Worm (Caenorhabditis elegans) whole organism, L4 larva: ENCODE results near the gene B0334.13.

Experiments used
- D1046.2 ChIP-seq: fragments of 200-800 bp; sonication (Bioruptor generic); IDR thresholded peaks from 2 replicates; pipeline ENCODE4 v1.3.6; 2022; ENCODE audit warnings: missing genetic modification characterization, missing compliant biosample characterization
- F26F4.8 ChIP-seq: fragments of 200-800 bp; sonication (Bioruptor generic); conservative IDR thresholded peaks from 2 replicates; pipeline ENCODE4 v1.3.6; 2022; ENCODE audit warnings: missing genetic modification characterization, missing compliant biosample characterization
- F37D6.2 ChIP-seq: sonication (generic microtip); optimal IDR thresholded peaks from 2 replicates; lab custom pipeline; 2016; ENCODE audit warnings: mild to moderate bottlenecking, missing genetic modification characterization, missing compliant biosample characterization
- R02D3.7 ChIP-seq: fragments of 150-350 bp; sonication (generic microtip); optimal IDR thresholded peaks from 3 replicates; lab custom pipeline; 2014; ENCODE audit warnings: missing biosample characterization, missing genetic modification characterization
- T20F7.1 ChIP-seq: fragments of 200-800 bp; sonication (Bioruptor generic); optimal IDR thresholded peaks from 2 replicates; lab custom pipeline; 2018; ENCODE audit warnings: mild to moderate bottlenecking, missing genetic modification characterization, missing compliant biosample characterization
- aly-2 ChIP-seq: sonication (generic microtip); optimal IDR thresholded peaks from 2 replicates; lab custom pipeline; 2018; ENCODE audit warnings: missing biosample characterization, missing genetic modification characterization
- ama-1 ChIP-seq: fragments of 150-350 bp; optimal IDR thresholded peaks from 2 replicates; lab custom pipeline; 2014; ENCODE audit warnings: inconsistent platforms, mixed read lengths
- ceh-44 ChIP-seq: fragments of 200-800 bp; sonication (Bioruptor generic); IDR thresholded peaks from 2 replicates; pipeline ENCODE4 v1.3.6; 2022; ENCODE audit warnings: missing genetic modification reagents, missing genetic modification characterization, missing compliant biosample characterization
- ceh-62 ChIP-seq: sonication (generic microtip); optimal IDR thresholded peaks from 2 replicates; lab custom pipeline; 2017; ENCODE audit warnings: missing biosample characterization, missing genetic modification characterization
- ceh-82 ChIP-seq: sonication (generic microtip); optimal IDR thresholded peaks from 2 replicates; lab custom pipeline; 2017; ENCODE audit warnings: missing biosample characterization, missing genetic modification characterization
- daf-16 ChIP-seq, 3 experiments: sonication (generic microtip); optimal IDR thresholded peaks; 2 replicates each; lab custom pipeline; 2016 to 2017; ENCODE audit warnings: missing genetic modification characterization in 3 of 3, missing genetic modification reagents in 3 of 3, mild to moderate bottlenecking in 2 of 3, missing compliant biosample characterization in 2 of 3, missing biosample characterization in 1 of 3, moderate library complexity in 1 of 3
- dmd-6 ChIP-seq: fragments of 200-800 bp; sonication (Bioruptor generic); IDR thresholded peaks from 2 replicates; pipeline ENCODE4 v1.3.6; 2022; ENCODE audit warnings: missing genetic modification reagents, missing genetic modification characterization, missing compliant biosample characterization
- fkh-10 ChIP-seq: fragments of 150-350 bp; optimal IDR thresholded peaks from 2 replicates; lab custom pipeline; 2014; ENCODE audit warnings: missing biosample characterization, missing genetic modification reagents, missing genetic modification characterization
- fos-1 ChIP-seq: fragments of 150-350 bp; optimal IDR thresholded peaks from 2 replicates; lab custom pipeline; 2014; ENCODE audit warnings: missing biosample characterization, missing genetic modification characterization
- hif-1 ChIP-seq, 2 experiments: sonication (generic microtip); optimal IDR thresholded peaks; 2 replicates each; lab custom pipeline; 2016 to 2017; ENCODE audit warnings: missing compliant biosample characterization in 2 of 2, missing genetic modification characterization in 2 of 2, missing genetic modification reagents in 2 of 2, missing genotype in 2 of 2, mild to moderate bottlenecking in 1 of 2
- hlh-11 ChIP-seq: fragments of 200-800 bp; sonication (Bioruptor generic); optimal IDR thresholded peaks from 2 replicates; lab custom pipeline; 2018; ENCODE audit warnings: mild to moderate bottlenecking, missing genetic modification characterization, missing compliant biosample characterization
- hlh-30 ChIP-seq: sonication (generic microtip); optimal IDR thresholded peaks from 2 replicates; lab custom pipeline; 2017; ENCODE audit warnings: antibody characterized with exemption, mild to moderate bottlenecking, missing genetic modification characterization, missing compliant biosample characterization; ENCODE audit not compliant: insufficient read depth
- lin-1 ChIP-seq: fragments of 200-800 bp; sonication (Bioruptor generic); IDR thresholded peaks from 2 replicates; pipeline ENCODE4 v1.3.6; 2022; ENCODE audit warnings: missing genetic modification reagents, missing genetic modification characterization, missing compliant biosample characterization
- lin-13 ChIP-seq: fragments of 150-350 bp; optimal IDR thresholded peaks from 2 replicates; lab custom pipeline; 2014; ENCODE audit warnings: missing biosample characterization, missing genetic modification reagents, missing genetic modification characterization
- lin-38 ChIP-seq: fragments of 200-800 bp; sonication (Bioruptor generic); IDR thresholded peaks from 2 replicates; pipeline ENCODE4 v1.3.6; 2022; ENCODE audit warnings: missing genetic modification reagents, missing genetic modification characterization, missing compliant biosample characterization
- lin-39 ChIP-seq: fragments of 150-350 bp; optimal IDR thresholded peaks from 2 replicates; lab custom pipeline; 2014; ENCODE audit warnings: missing biosample characterization, missing genetic modification reagents, missing genetic modification characterization
- lsy-2 ChIP-seq, 2 experiments: fragments of 150-350 bp in 1 of 2; sonication (generic microtip) in 1 of 2; optimal IDR thresholded peaks; 2 replicates each; lab custom pipeline; 2014 to 2017; ENCODE audit warnings: missing biosample characterization in 2 of 2, missing genetic modification characterization in 2 of 2
- madf-5 ChIP-seq, 2 experiments: fragments of 200-800 bp; sonication (Bioruptor generic); IDR thresholded peaks; 2 replicates each; pipeline ENCODE4 v1.3.6; 2022; ENCODE audit warnings: missing compliant biosample characterization in 2 of 2, missing genetic modification characterization in 2 of 2
- madf-9 ChIP-seq: fragments of 200-800 bp; sonication (Bioruptor generic); conservative IDR thresholded peaks from 2 replicates; pipeline ENCODE4 v1.3.6; 2022; ENCODE audit warnings: missing genetic modification reagents, missing genetic modification characterization, missing compliant biosample characterization
- mdl-1 ChIP-seq, 2 experiments: fragments of 150-350 bp in 1 of 2; sonication (generic microtip) in 1 of 2; optimal IDR thresholded peaks; 2 replicates each; lab custom pipeline; 2014 to 2017; ENCODE audit warnings: missing biosample characterization in 2 of 2, missing genetic modification characterization in 2 of 2
- mdt-29 ChIP-seq: fragments of 200-800 bp; sonication (Bioruptor generic); IDR thresholded peaks from 2 replicates; pipeline ENCODE4 v1.3.6; 2022; ENCODE audit warnings: missing genetic modification reagents, missing genetic modification characterization, missing compliant biosample characterization
- mep-1 ChIP-seq: fragments of 150-350 bp; sonication (generic microtip); optimal IDR thresholded peaks from 3 replicates; lab custom pipeline; 2014; ENCODE audit warnings: missing biosample characterization, missing genetic modification characterization
- mes-2 ChIP-seq: sonication (generic microtip); optimal IDR thresholded peaks from 2 replicates; lab custom pipeline; 2016; ENCODE audit warnings: missing genotype, mild to moderate bottlenecking, missing genetic modification characterization, missing compliant biosample characterization; ENCODE audit not compliant: poor library complexity, severe bottlenecking
- mxl-2 ChIP-seq: fragments of 200-800 bp; sonication (Bioruptor generic); conservative IDR thresholded peaks from 2 replicates; pipeline ENCODE4 v1.3.6; 2022; ENCODE audit warnings: missing genetic modification reagents, missing genetic modification characterization, missing compliant biosample characterization
- nhr-10 ChIP-seq: fragments of 150-350 bp; optimal IDR thresholded peaks from 2 replicates; lab custom pipeline; 2014; ENCODE audit warnings: missing biosample characterization, missing genetic modification characterization
- nhr-102 ChIP-seq: sonication (generic microtip); optimal IDR thresholded peaks from 2 replicates; lab custom pipeline; 2016; ENCODE audit warnings: mild to moderate bottlenecking, missing genetic modification characterization, moderate library complexity, missing compliant biosample characterization
- nhr-25 ChIP-seq: sonication (generic microtip); optimal IDR thresholded peaks from 2 replicates; lab custom pipeline; 2017; ENCODE audit warnings: missing genetic modification characterization, mild to moderate bottlenecking, missing compliant biosample characterization, antibody characterized with exemption, moderate library complexity, borderline replicate concordance; ENCODE audit not compliant: insufficient read depth
- nhr-28 ChIP-seq: fragments of 150-350 bp; optimal IDR thresholded peaks from 2 replicates; lab custom pipeline; 2014; ENCODE audit warnings: missing biosample characterization, missing genetic modification characterization
- nhr-42 ChIP-seq: fragments of 200-800 bp; sonication (Bioruptor generic); IDR thresholded peaks from 2 replicates; pipeline ENCODE4 v1.3.6; 2022; ENCODE audit warnings: missing genetic modification characterization, missing compliant biosample characterization
- nhr-48 ChIP-seq: sonication (generic microtip); optimal IDR thresholded peaks from 2 replicates; lab custom pipeline; 2016; ENCODE audit warnings: mild to moderate bottlenecking, missing genetic modification characterization, missing compliant biosample characterization
- pha-4 ChIP-seq, 2 experiments: fragments of 150-350 bp in 1 of 2; fragments of 200-800 bp in 1 of 2; sonication (Bioruptor generic) in 1 of 2; IDR thresholded peaks in 1 of 2; optimal IDR thresholded peaks in 1 of 2; 2 replicates each; pipeline versions ENCODE4 v1.3.6 to Lab custom; 2014 to 2022; ENCODE audit warnings: missing genetic modification characterization in 2 of 2, missing genetic modification reagents in 2 of 2, missing biosample characterization in 1 of 2, missing compliant biosample characterization in 1 of 2
- php-3 ChIP-seq: fragments of 200-800 bp; sonication (Bioruptor generic); IDR thresholded peaks from 2 replicates; pipeline ENCODE4 v1.3.6; 2022; ENCODE audit warnings: missing genetic modification reagents, missing genetic modification characterization, missing compliant biosample characterization
- pqm-1 ChIP-seq: sonication (generic microtip); optimal IDR thresholded peaks from 2 replicates; lab custom pipeline; 2017; ENCODE audit warnings: missing biosample characterization, missing genetic modification characterization
- rbr-2 ChIP-seq: sonication (generic microtip); optimal IDR thresholded peaks from 2 replicates; lab custom pipeline; 2016; ENCODE audit warnings: missing genotype, missing genetic modification characterization, missing compliant biosample characterization
- saeg-2 ChIP-seq: fragments of 200-800 bp; sonication (Bioruptor generic); IDR thresholded peaks from 2 replicates; pipeline ENCODE4 v1.3.6; 2022; ENCODE audit warnings: missing genetic modification reagents, missing genetic modification characterization, missing compliant biosample characterization
- snpc-4 ChIP-seq: fragments of 150-350 bp; optimal IDR thresholded peaks from 2 replicates; lab custom pipeline; 2014; ENCODE audit warnings: missing biosample characterization, missing genetic modification characterization
- spr-1 ChIP-seq: sonication (generic microtip); optimal IDR thresholded peaks from 2 replicates; lab custom pipeline; 2016; ENCODE audit warnings: mild to moderate bottlenecking, missing genetic modification characterization, missing compliant biosample characterization
- tra-1 ChIP-seq: fragments of 200-800 bp; sonication (Bioruptor generic); IDR thresholded peaks from 2 replicates; pipeline ENCODE4 v1.3.6; 2022; ENCODE audit warnings: missing genetic modification reagents, missing genetic modification characterization, missing compliant biosample characterization
- unc-130 ChIP-seq: sonication (generic microtip); optimal IDR thresholded peaks from 2 replicates; lab custom pipeline; 2016; ENCODE audit warnings: missing genetic modification reagents, missing genetic modification characterization, missing compliant biosample characterization
- zfp-2 ChIP-seq: sonication (generic microtip); optimal IDR thresholded peaks from 2 replicates; lab custom pipeline; 2016; ENCODE audit warnings: mild to moderate bottlenecking, missing genetic modification characterization, missing compliant biosample characterization
- ztf-7 ChIP-seq: fragments of 150-350 bp; optimal IDR thresholded peaks from 2 replicates; lab custom pipeline; 2014; ENCODE audit warnings: missing biosample characterization, missing genetic modification characterization

The B0334.13 gene

DNA sequence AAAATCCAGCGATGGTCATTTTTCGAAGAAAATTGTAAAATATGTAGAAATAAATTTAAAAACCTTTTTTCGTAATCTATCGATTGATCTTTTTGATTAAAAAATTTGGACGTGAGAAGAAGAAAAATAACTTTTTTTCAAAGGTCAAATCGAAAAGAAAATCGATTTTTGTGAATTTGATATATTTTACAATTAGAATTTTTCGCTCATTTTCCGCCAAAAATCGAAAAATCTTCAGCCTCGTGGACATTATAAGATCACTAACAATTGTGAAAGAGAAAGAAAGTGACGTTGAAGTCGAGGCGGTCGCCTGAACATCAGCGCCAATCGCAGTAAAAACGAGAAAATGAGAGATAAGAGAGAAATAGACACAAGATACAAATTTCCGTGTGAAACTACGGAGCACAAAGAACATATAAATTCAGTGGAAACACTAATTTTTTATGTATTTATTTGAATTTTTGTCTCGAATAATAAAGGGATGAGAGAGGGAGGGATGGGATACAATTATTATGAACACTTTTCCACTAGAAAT lies 18.5 kb upstream of the B0334.13 start, which contains the start of gene cisd-1 (continued):
- TF ChIP-seq daf-16 (GFP tag; optimal IDR thresholded peaks at IDR 0.05; lab: Kevin White, UChicago): no peak
- TF ChIP-seq daf-16 (tag; optimal IDR thresholded peaks at IDR 0.05; lab: Kevin White, UChicago): peak; percentile 28
- TF ChIP-seq mep-1 (tag; lab: Kevin White, UChicago): peak; percentile 62
- TF ChIP-seq mxl-2: no peak
- TF ChIP-seq mes-2 (tag; lab: Kevin White, UChicago): peak; percentile 11
- TF ChIP-seq mdt-29 (GFP tag; lab: Robert Waterston, UW): no peak
- TF ChIP-seq ama-1 (lab: Kevin White, UChicago): peak; percentile 28
- TF ChIP-seq F26F4.8: no peak
- TF ChIP-seq unc-130: no peak
- TF ChIP-seq nhr-102 (tag; lab: Kevin White, UChicago): no peak
- peak in 1 of 2 experiments; percentile 49 for TF ChIP-seq hif-1 (tag; optimal IDR thresholded peaks at IDR 0.05; lab: Kevin White, UChicago)
- TF ChIP-seq fos-1 (tag; lab: Kevin White, UChicago): no peak
- TF ChIP-seq lin-38 (GFP tag; lab: Robert Waterston, UW): no peak
- TF ChIP-seq madf-5 (GFP tag; IDR thresholded peaks at IDR 0.05; lab: Robert Waterston, UW): no peak
- TF ChIP-seq tra-1 (GFP tag; lab: Robert Waterston, UW): no peak
- no peak for TF ChIP-seq D1046.2 (GFP tag; lab: Robert Waterston, UW)
- TF ChIP-seq mdl-1 (tag; optimal IDR thresholded peaks at IDR 0.05; lab: Kevin White, UChicago): peak in 1 of 2 experiments; percentile 12
- peak; percentile 33; the same call in 1 of the 2 replicates for TF ChIP-seq dmd-6 (GFP tag; lab: Robert Waterston, UW)
- TF ChIP-seq pha-4 (GFP tag; IDR thresholded peaks at IDR 0.05; lab: Robert Waterston, UW): no peak
- no peak for TF ChIP-seq pha-4 (tag; optimal IDR thresholded peaks at IDR 0.05; lab: Kevin White, UChicago)
- no peak for TF ChIP-seq nhr-10 (tag; lab: Kevin White, UChicago)
- TF ChIP-seq madf-9 (GFP tag; lab: Robert Waterston, UW): no peak
- TF ChIP-seq ztf-7: no peak
- no peak for TF ChIP-seq saeg-2 (GFP tag; lab: Robert Waterston, UW)
- TF ChIP-seq T20F7.1 (GFP tag; lab: Kevin White, UChicago): peak; percentile 26
- no peak for TF ChIP-seq zfp-2
- TF ChIP-seq ceh-62 (tag; lab: Kevin White, UChicago): no peak
- TF ChIP-seq ceh-82: no peak
- no peak for TF ChIP-seq lin-13

ce11 chrII:11471916-11472315 lies 16.2 kb upstream of the B0334.13 start, which contains the start of gene mfn-1:
mfn-1 (minus strand) TSS chrII:11472016.
- TF ChIP-seq spr-1 (tag; lab: Kevin White, UChicago): no peak
- TF ChIP-seq rbr-2 (tag; lab: Kevin White, UChicago): no peak
- TF ChIP-seq lin-39 (tag; lab: Kevin White, UChicago): no peak
- TF ChIP-seq F37D6.2 (tag; lab: Kevin White, UChicago): no peak
- TF ChIP-seq nhr-25 (tag; lab: Kevin White, UChicago): no peak
- TF ChIP-seq fkh-10 (GFP tag; lab: Kevin White, UChicago): no peak

- TF ChIP-seq ceh-44 (GFP tag; lab: Robert Waterston, UW): no peak
- TF ChIP-seq aly-2 (tag; lab: Kevin White, UChicago): no peak
- peak; percentile 25 for TF ChIP-seq T20F7.1 (GFP tag; lab: Kevin White, UChicago)
- TF ChIP-seq nhr-28: peak; percentile 91
- TF ChIP-seq nhr-48 (tag; lab: Kevin White, UChicago): peak; percentile 55
- TF ChIP-seq hlh-11 (tag; lab: Kevin White, UChicago): peak; percentile 79
- no peak for TF ChIP-seq R02D3.7 (tag; lab: Kevin White, UChicago)
- TF ChIP-seq snpc-4 (tag; lab: Kevin White, UChicago): no peak
- no peak for TF ChIP-seq nhr-42 (GFP tag; lab: Robert Waterston, UW)
- TF ChIP-seq mdl-1 (tag; optimal IDR thresholded peaks at IDR 0.05; lab: Kevin White, UChicago): peak; percentile 14 to 83
- TF ChIP-seq pqm-1: peak; percentile 71
- peak; percentile 71 for TF ChIP-seq hlh-30 (tag; lab: Kevin White, UChicago)
- TF ChIP-seq lsy-2 (tag; optimal IDR thresholded peaks at IDR 0.05; lab: Kevin White, UChicago): peak in 1 of 2 experiments; percentile 56
- peak; percentile 58 to 92 for TF ChIP-seq hif-1 (tag; optimal IDR thresholded peaks at IDR 0.05; lab: Kevin White, UChicago)
- TF ChIP-seq daf-16 (GFP tag; optimal IDR thresholded peaks at IDR 0.05; lab: Kevin White, UChicago): no peak
- TF ChIP-seq daf-16 (tag; optimal IDR thresholded peaks at IDR 0.05; lab: Kevin White, UChicago): peak; percentile 37
- TF ChIP-seq php-3 (GFP tag; lab: Robert Waterston, UW): 0 out of 2 replicates have a peak, but pooled peaks have one; percentile 10
- no peak for TF ChIP-seq lin-1 (GFP tag; lab: Robert Waterston, UW)
- TF ChIP-seq nhr-10 (tag; lab: Kevin White, UChicago): peak; percentile 33
- TF ChIP-seq dmd-6 (GFP tag; lab: Robert Waterston, UW): peak; percentile 85
Observed at ce11 chrII:11472542-11472941, 15.6 kb upstream of the B0334.13 start.
